Fruit fly (Drosophila melanogaster) whole organism, embryonic: ENCODE measurements around the gene Gyc88E.

Source experiments
- ATbp ChIP-seq: fragments of 200-800 bp; sonication (Bioruptor generic); optimal IDR thresholded peaks from 2 replicates; lab custom pipeline; 2017; ENCODE audit warnings: missing biosample characterization, mild to moderate bottlenecking, missing genetic modification characterization, missing genetic modification reagents
- Ada2b ChIP-seq: fragments of 200-800 bp; sonication (Bioruptor generic); IDR thresholded peaks from 2 replicates; pipeline ENCODE4 v1.3.6; 2022; ENCODE audit warnings: missing biosample characterization, missing genetic modification characterization
- Asciz ChIP-seq: fragments of 200-800 bp; sonication (Bioruptor generic); optimal IDR thresholded peaks from 2 replicates; lab custom pipeline; 2017; ENCODE audit warnings: missing biosample characterization, mild to moderate bottlenecking, missing genetic modification characterization, missing genetic modification reagents
- Atf-2 ChIP-seq: fragments of 200-800 bp; sonication (Bioruptor generic); optimal IDR thresholded peaks from 2 replicates; lab custom pipeline; 2016; ENCODE audit warnings: missing biosample characterization, missing genetic modification characterization
- Blimp-1 ChIP-seq: fragments of 200-800 bp; sonication (Bioruptor generic); optimal IDR thresholded peaks from 3 replicates; lab custom pipeline; 2018; ENCODE audit warnings: missing biosample characterization, missing genetic modification characterization, mild to moderate bottlenecking, moderate library complexity, missing genetic modification reagents
- CG11456 ChIP-seq: fragments of 200-800 bp; sonication (Bioruptor generic); IDR thresholded peaks from 3 replicates; pipeline ENCODE4 v1.3.6; 2022; ENCODE audit warnings: missing biosample characterization, missing genetic modification characterization
- CG11504 ChIP-seq: fragments of 200-800 bp; sonication (Bioruptor generic); optimal IDR thresholded peaks from 3 replicates; lab custom pipeline; 2019; ENCODE audit warnings: missing biosample characterization, mild to moderate bottlenecking, missing genetic modification characterization, moderate library complexity
- CG11696 ChIP-seq: fragments of 200-800 bp; sonication (Bioruptor generic); IDR thresholded peaks from 2 replicates; pipeline ENCODE4 v1.3.6; 2022; ENCODE audit warnings: missing biosample characterization, missing genetic modification characterization
- CG12219 ChIP-seq: fragments of 200-800 bp; sonication (Bioruptor generic); optimal IDR thresholded peaks from 3 replicates; lab custom pipeline; 2018; ENCODE audit warnings: missing biosample characterization, mild to moderate bottlenecking, missing genetic modification characterization
- CG13296 ChIP-seq: fragments of 200-800 bp; sonication (Bioruptor generic); optimal IDR thresholded peaks from 3 replicates; lab custom pipeline; 2018; ENCODE audit warnings: missing biosample characterization, mild to moderate bottlenecking, missing genetic modification characterization
- CG14014 ChIP-seq: fragments of 200-800 bp; sonication (Bioruptor generic); IDR thresholded peaks from 2 replicates; pipeline ENCODE4 v1.3.6; 2022; ENCODE audit warnings: missing biosample characterization, missing genetic modification characterization
- CG14860 ChIP-seq: fragments of 200-800 bp; sonication (Bioruptor generic); IDR thresholded peaks from 3 replicates; pipeline ENCODE4 v1.3.6; 2022; ENCODE audit warnings: missing biosample characterization, missing genetic modification characterization; ENCODE audit not compliant: partially characterized antibody
- CG1647 ChIP-seq: fragments of 200-800 bp; sonication (Bioruptor generic); optimal IDR thresholded peaks from 3 replicates; lab custom pipeline; 2016; ENCODE audit warnings: missing biosample characterization, missing genetic modification characterization
- CG16815 ChIP-seq: fragments of 200-800 bp; sonication (Bioruptor generic); optimal IDR thresholded peaks from 3 replicates; lab custom pipeline; 2017; ENCODE audit warnings: missing biosample characterization, mild to moderate bottlenecking, missing genetic modification characterization
- CG2889 ChIP-seq: fragments of 200-800 bp; sonication (Bioruptor generic); IDR thresholded peaks from 3 replicates; pipeline ENCODE4 v1.3.6; 2022; ENCODE audit warnings: missing biosample characterization, missing genetic modification characterization
- CG32772 ChIP-seq: fragments of 200-800 bp; sonication (Bioruptor generic); IDR thresholded peaks from 2 replicates; pipeline ENCODE4 v1.3.6; 2022; ENCODE audit warnings: missing biosample characterization, missing genetic modification characterization
- CG5180 ChIP-seq: fragments of 200-800 bp; sonication (Bioruptor generic); optimal IDR thresholded peaks from 3 replicates; lab custom pipeline; 2017; ENCODE audit warnings: missing biosample characterization, missing genetic modification characterization, mild to moderate bottlenecking, moderate library complexity, missing genetic modification reagents
- CG7839 ChIP-seq: fragments of 200-800 bp; sonication (Bioruptor generic); optimal IDR thresholded peaks from 3 replicates; lab custom pipeline; 2018; ENCODE audit warnings: missing biosample characterization, mild to moderate bottlenecking, missing genetic modification characterization, moderate library complexity
- CkIIα-i1 ChIP-seq: fragments of 200-800 bp; sonication (Bioruptor generic); IDR thresholded peaks from 2 replicates; pipeline ENCODE4 v1.3.6; 2022; ENCODE audit warnings: missing biosample characterization, missing genetic modification characterization
- D19A ChIP-seq: fragments of 200-800 bp; optimal IDR thresholded peaks from 3 replicates; lab custom pipeline; 2019; ENCODE audit warnings: missing biosample characterization, mild to moderate bottlenecking, missing genetic modification characterization, moderate library complexity
- Deaf1 ChIP-seq: fragments of 200-800 bp; optimal IDR thresholded peaks from 3 replicates; lab custom pipeline; 2019; ENCODE audit warnings: missing biosample characterization, mild to moderate bottlenecking, missing genetic modification characterization, moderate library complexity
- Doc3 ChIP-seq: fragments of 200-800 bp; sonication (Bioruptor generic); IDR thresholded peaks from 3 replicates; pipeline ENCODE4 v1.3.6; 2022; ENCODE audit warnings: missing biosample characterization, missing genetic modification characterization; ENCODE audit not compliant: partially characterized antibody
- Eip74EF ChIP-seq, 2 experiments: fragments of 200-800 bp in 1 of 2; fragments of >200 bp in 1 of 2; sonication (Bioruptor generic) in 1 of 2; optimal IDR thresholded peaks; 2 replicates each; lab custom pipeline; 2017 to 2019; ENCODE audit warnings: missing biosample characterization in 2 of 2, missing genetic modification characterization in 2 of 2, mild to moderate bottlenecking in 1 of 2, moderate library complexity in 1 of 2
- Ets65A ChIP-seq: fragments of 200-800 bp; sonication (Bioruptor generic); peaks from one replicate; lab custom pipeline; 2016; ENCODE audit warnings: missing biosample characterization, missing genetic modification characterization
- Fer3 ChIP-seq: fragments of 200-800 bp; sonication (Bioruptor generic); optimal IDR thresholded peaks from 2 replicates; lab custom pipeline; 2018; ENCODE audit warnings: missing biosample characterization, mild to moderate bottlenecking, missing genetic modification characterization, moderate library complexity
- Gsc ChIP-seq: fragments of 200-800 bp; sonication (Bioruptor generic); IDR thresholded peaks from 2 replicates; pipeline ENCODE4 v1.3.6; 2022; ENCODE audit warnings: missing biosample characterization, missing genetic modification characterization
- Mrtf ChIP-seq: fragments of 200-800 bp; sonication (Bioruptor generic); IDR thresholded peaks from 3 replicates; pipeline ENCODE4 v1.3.6; 2022; ENCODE audit warnings: missing biosample characterization, missing genetic modification characterization
- NC2β ChIP-seq: fragments of 200-800 bp; sonication (Bioruptor generic); optimal IDR thresholded peaks from 2 replicates; lab custom pipeline; 2016; ENCODE audit warnings: missing biosample characterization, missing genetic modification characterization
- Oli ChIP-seq: fragments of 200-800 bp; sonication (Bioruptor generic); optimal IDR thresholded peaks from 2 replicates; lab custom pipeline; 2018; ENCODE audit warnings: missing biosample characterization, mild to moderate bottlenecking, missing genetic modification characterization, moderate library complexity
- Stat92E ChIP-seq, 3 experiments: fragments of >200 bp in 2 of 3; fragments of 200-800 bp in 1 of 3; sonication (Bioruptor generic) in 1 of 3; optimal IDR thresholded peaks; 2 replicates each; lab custom pipeline; 2017 to 2019; ENCODE audit warnings: missing biosample characterization in 3 of 3, missing genetic modification characterization in 3 of 3, mild to moderate bottlenecking in 1 of 3, moderate library complexity in 1 of 3
- Xrp1 ChIP-seq: fragments of 200-800 bp; sonication (Bioruptor generic); IDR thresholded peaks from 2 replicates; pipeline ENCODE4 v1.3.6; 2022; ENCODE audit warnings: missing biosample characterization, missing genetic modification characterization
- aop ChIP-seq: fragments of 200-800 bp; sonication (Bioruptor generic); IDR thresholded peaks from 2 replicates; pipeline ENCODE4 v1.3.6; 2022; ENCODE audit warnings: missing biosample characterization, missing genetic modification characterization
- ci ChIP-seq: fragments of 200-800 bp; sonication (Bioruptor generic); IDR thresholded peaks from 3 replicates; pipeline ENCODE4 v1.3.6; 2022; ENCODE audit warnings: missing biosample characterization, missing genetic modification characterization
- cwo ChIP-seq: fragments of 200-800 bp; sonication (Bioruptor generic); optimal IDR thresholded peaks from 3 replicates; lab custom pipeline; 2017; ENCODE audit warnings: missing biosample characterization, missing genetic modification characterization, mild to moderate bottlenecking, moderate library complexity, missing genetic modification reagents
- da ChIP-seq: fragments of 200-800 bp; sonication (Bioruptor generic); optimal IDR thresholded peaks from 2 replicates; lab custom pipeline; 2016; ENCODE audit warnings: missing biosample characterization, missing genetic modification characterization
- dan ChIP-seq: fragments of 200-800 bp; sonication (Bioruptor generic); IDR thresholded peaks from 2 replicates; pipeline ENCODE4 v1.3.6; 2022; ENCODE audit warnings: missing biosample characterization, missing genetic modification characterization
- dmrt11E ChIP-seq: fragments of 200-800 bp; sonication (Bioruptor generic); optimal IDR thresholded peaks from 3 replicates; lab custom pipeline; 2018; ENCODE audit warnings: missing biosample characterization, mild to moderate bottlenecking, missing genetic modification characterization, moderate library complexity
- eve ChIP-seq, 2 experiments: fragments of >200 bp; optimal IDR thresholded peaks; 2 replicates each; lab custom pipeline; 2017; ENCODE audit warnings: missing biosample characterization in 2 of 2, missing genetic modification characterization in 2 of 2
- exex ChIP-seq: fragments of 200-800 bp; sonication (Bioruptor generic); optimal IDR thresholded peaks from 4 replicates; lab custom pipeline; 2018; ENCODE audit warnings: missing biosample characterization, mild to moderate bottlenecking, missing genetic modification characterization, moderate library complexity
- fd102C ChIP-seq: fragments of 200-800 bp; sonication (Bioruptor generic); optimal IDR thresholded peaks from 2 replicates; lab custom pipeline; 2018; ENCODE audit warnings: missing biosample characterization, mild to moderate bottlenecking, missing genetic modification characterization, moderate library complexity
- hkb ChIP-seq, 2 experiments: fragments of 200-800 bp in 1 of 2; fragments of >200 bp in 1 of 2; sonication (Bioruptor generic) in 1 of 2; IDR thresholded peaks in 1 of 2; optimal IDR thresholded peaks in 1 of 2; 2 replicates each; pipeline versions ENCODE4 v1.3.6 to Lab custom; 2017 to 2022; ENCODE audit warnings: missing biosample characterization in 1 of 2, missing genetic modification characterization in 1 of 2
- kni ChIP-seq: fragments of 200-800 bp; sonication (Bioruptor generic); optimal IDR thresholded peaks from 3 replicates; lab custom pipeline; 2017; ENCODE audit warnings: mild to moderate bottlenecking, missing biosample characterization, missing genetic modification reagents, missing genetic modification characterization
- nmo ChIP-seq: fragments of 200-800 bp; sonication (Bioruptor generic); optimal IDR thresholded peaks from 2 replicates; lab custom pipeline; 2018; ENCODE audit warnings: missing biosample characterization, mild to moderate bottlenecking, missing genetic modification characterization, moderate library complexity
- odd ChIP-seq: fragments of 200-800 bp; sonication (Bioruptor generic); optimal IDR thresholded peaks from 2 replicates; lab custom pipeline; 2017; ENCODE audit warnings: missing biosample characterization, mild to moderate bottlenecking, missing genetic modification characterization
- sens-2 ChIP-seq: fragments of 200-800 bp; sonication (Bioruptor generic); IDR thresholded peaks from 2 replicates; pipeline ENCODE4 v1.3.6; 2022; ENCODE audit warnings: missing biosample characterization, missing genetic modification characterization
- stc ChIP-seq: fragments of 200-800 bp; sonication (Bioruptor generic); IDR thresholded peaks from 2 replicates; pipeline ENCODE4 v1.3.6; 2022; ENCODE audit warnings: missing biosample characterization, missing genetic modification characterization
- tap ChIP-seq: fragments of 200-800 bp; optimal IDR thresholded peaks from 3 replicates; lab custom pipeline; 2019; ENCODE audit warnings: missing biosample characterization, mild to moderate bottlenecking, missing genetic modification characterization, moderate library complexity
- unpg ChIP-seq: fragments of 200-800 bp; sonication (Bioruptor generic); optimal IDR thresholded peaks from 3 replicates; lab custom pipeline; 2018; ENCODE audit warnings: missing biosample characterization, mild to moderate bottlenecking, missing genetic modification characterization, moderate library complexity
- vnd ChIP-seq: fragments of 200-800 bp; sonication (Bioruptor generic); IDR thresholded peaks from 3 replicates; pipeline ENCODE4 v1.3.6; 2022; ENCODE audit warnings: missing biosample characterization, missing genetic modification characterization; ENCODE audit not compliant: partially characterized antibody

Gene Gyc88E

dm6 chr3R:15117765-15118164 lies 32.4 kb upstream of the Gyc88E start (continued):
- TF ChIP-seq CG12219 = no peak
- TF ChIP-seq CG14014 (GFP tag; lab: Robert Waterston, UW) = peak; percentile 9; the same call in 1 of the 2 replicates
- TF ChIP-seq Doc3 (GFP tag; lab: Robert Waterston, UW) = no peak
- peak in 1 of 2 experiments; percentile 67 for TF ChIP-seq Eip74EF (GFP tag; optimal IDR thresholded peaks at IDR 0.05; lab: Kevin White, UChicago)
- TF ChIP-seq ci (GFP tag; lab: Robert Waterston, UW) = no peak
- no peak for TF ChIP-seq odd (GFP tag; lab: Kevin White, UChicago)
- TF ChIP-seq vnd (GFP tag; lab: Robert Waterston, UW) = no peak
- peak; percentile 69 for TF ChIP-seq CG11504 (tag; lab: Kevin White, UChicago)
- no peak for TF ChIP-seq Mrtf
- TF ChIP-seq Oli (tag; lab: Kevin White, UChicago) = peak; percentile 55
- peak; percentile 20; the same call in 1 of the 2 replicates for TF ChIP-seq Xrp1 (GFP tag; lab: Robert Waterston, UW)
- TF ChIP-seq unpg (GFP tag; lab: Kevin White, UChicago) = peak; percentile 58
- TF ChIP-seq da (GFP tag; lab: Kevin White, UChicago) = no peak
- peak; percentile 90 for TF ChIP-seq cwo (GFP tag; lab: Kevin White, UChicago)
- no peak for TF ChIP-seq CG16815 (GFP tag; lab: Kevin White, UChicago)
- TF ChIP-seq Deaf1 (tag; lab: Kevin White, UChicago) = peak; percentile 30
- no peak for TF ChIP-seq NC2β (GFP tag; lab: Kevin White, UChicago)
- no peak for TF ChIP-seq Gsc (GFP tag; lab: Robert Waterston, UW)
- TF ChIP-seq CG1647 (GFP tag; lab: Kevin White, UChicago) = no peak
- TF ChIP-seq CG14860 (GFP tag; lab: Robert Waterston, UW) = no peak
- TF ChIP-seq sens-2 (GFP tag; lab: Robert Waterston, UW) = no peak
- TF ChIP-seq Ada2b (GFP tag; lab: Robert Waterston, UW) = peak; percentile 23; the same call in 1 of the 2 replicates
- TF ChIP-seq eve (GFP tag; optimal IDR thresholded peaks at IDR 0.05; lab: Kevin White, UChicago) = no peak
- no peak for TF ChIP-seq Stat92E (GFP tag; optimal IDR thresholded peaks at IDR 0.05; lab: Kevin White, UChicago)
- no peak for TF ChIP-seq CG13296 (GFP tag; lab: Kevin White, UChicago)
- peak; percentile 13 for TF ChIP-seq ATbp
- no peak for TF ChIP-seq Atf-2 (GFP tag; lab: Kevin White, UChicago)
- TF ChIP-seq CG5180 (GFP tag; lab: Kevin White, UChicago) = no peak
- peak; percentile 47 for TF ChIP-seq Blimp-1 (GFP tag; lab: Kevin White, UChicago)
- no peak for TF ChIP-seq CG11696
- no peak for TF ChIP-seq dan
- TF ChIP-seq CkIIα-i1 (GFP tag; lab: Robert Waterston, UW) = no peak
- no peak for TF ChIP-seq hkb (optimal IDR thresholded peaks at IDR 0.05; lab: Kevin White, UChicago)
- peak; percentile 42; the same call in 1 of the 2 replicates for TF ChIP-seq hkb (GFP tag; IDR thresholded peaks at IDR 0.05; lab: Robert Waterston, UW)
- no peak for TF ChIP-seq dmrt11E
- TF ChIP-seq Asciz (GFP tag; lab: Kevin White, UChicago) = peak; percentile 19
- no peak for TF ChIP-seq exex (tag; lab: Kevin White, UChicago)
- TF ChIP-seq Ets65A (GFP tag; lab: Kevin White, UChicago) = no peak
- peak; percentile 18 for TF ChIP-seq D19A
- TF ChIP-seq CG32772 (GFP tag; lab: Robert Waterston, UW) = 0 out of 2 replicates have a peak, but pooled peaks have one; percentile 24
- no peak for TF ChIP-seq kni (GFP tag; lab: Kevin White, UChicago)
- TF ChIP-seq Fer3 (tag; lab: Kevin White, UChicago) = peak; percentile 22
- no peak for TF ChIP-seq fd102C (GFP tag; lab: Kevin White, UChicago)
- peak; percentile 65; the same call in 1 of the 2 replicates for TF ChIP-seq stc
- peak; percentile 16 for TF ChIP-seq tap
- no peak for TF ChIP-seq CG2889
- TF ChIP-seq aop (GFP tag; lab: Robert Waterston, UW) = no peak
- peak; percentile 44 for TF ChIP-seq nmo (GFP tag; lab: Kevin White, UChicago)
- peak; percentile 52 for TF ChIP-seq CG7839
- no peak for TF ChIP-seq CG11456 (GFP tag; lab: Robert Waterston, UW)
